Fruit fly (Drosophila melanogaster) whole organism, prepupa: ENCODE measurements around the gene CG9166.
A peak's percentile ranks its signal among the peaks of the same experiment; 100 is the strongest.

ENCODE experiments used
- CG11294 ChIP-seq: fragments of 200-800 bp; sonication (Bioruptor generic); IDR thresholded peaks from 2 replicates; pipeline ENCODE4 v1.3.6; 2022; ENCODE audit warnings: missing biosample characterization, missing genetic modification characterization
- CG15336 ChIP-seq: fragments of 200-800 bp; sonication (Bioruptor generic); IDR thresholded peaks from 2 replicates; pipeline ENCODE4 v1.3.6; 2022; ENCODE audit warnings: missing biosample characterization, missing genetic modification characterization
- CG1621 ChIP-seq: fragments of 200-800 bp; sonication (Bioruptor generic); optimal IDR thresholded peaks from 3 replicates; lab custom pipeline; 2018; ENCODE audit warnings: missing biosample characterization, mild to moderate bottlenecking, missing genetic modification characterization
- CG16779 ChIP-seq: fragments of 200-800 bp; sonication (Bioruptor generic); optimal IDR thresholded peaks from 3 replicates; lab custom pipeline; 2017; ENCODE audit warnings: missing biosample characterization, mild to moderate bottlenecking, missing genetic modification characterization
- CG3032 ChIP-seq: fragments of 200-800 bp; optimal IDR thresholded peaks from 2 replicates; lab custom pipeline; 2019; ENCODE audit warnings: missing biosample characterization, mild to moderate bottlenecking, missing genetic modification characterization, moderate library complexity
- CG32006 ChIP-seq: fragments of 200-800 bp; sonication (Bioruptor generic); optimal IDR thresholded peaks from 3 replicates; lab custom pipeline; 2017; ENCODE audit warnings: missing biosample characterization, mild to moderate bottlenecking, missing genetic modification characterization
- CG34406 ChIP-seq: fragments of 200-800 bp; sonication (Bioruptor generic); optimal IDR thresholded peaks from 3 replicates; lab custom pipeline; 2016; ENCODE audit warnings: missing biosample characterization, missing genetic modification characterization
- CG3919 ChIP-seq: fragments of 200-800 bp; sonication (Bioruptor generic); optimal IDR thresholded peaks from 3 replicates; lab custom pipeline; 2016; ENCODE audit warnings: missing biosample characterization, missing genetic modification characterization
- CG4318 ChIP-seq: fragments of 200-800 bp; sonication (Bioruptor generic); optimal IDR thresholded peaks from 3 replicates; lab custom pipeline; 2017; ENCODE audit warnings: missing biosample characterization, mild to moderate bottlenecking, missing genetic modification characterization
- CG6163 ChIP-seq: fragments of 200-800 bp; sonication (Bioruptor generic); IDR thresholded peaks from 3 replicates; pipeline ENCODE4 v1.3.6; 2022; ENCODE audit warnings: missing biosample characterization, missing genetic modification characterization
- CG6276 ChIP-seq: fragments of 200-800 bp; sonication (Bioruptor generic); optimal IDR thresholded peaks from 2 replicates; lab custom pipeline; 2017; ENCODE audit warnings: missing biosample characterization, mild to moderate bottlenecking, missing genetic modification characterization
- CG6792 ChIP-seq: fragments of 200-800 bp; sonication (Bioruptor generic); optimal IDR thresholded peaks from 3 replicates; lab custom pipeline; 2016; ENCODE audit warnings: missing biosample characterization, missing genetic modification characterization
- CG6808 ChIP-seq: fragments of 200-800 bp; sonication (Bioruptor generic); optimal IDR thresholded peaks from 3 replicates; lab custom pipeline; 2017; ENCODE audit warnings: missing biosample characterization, missing genetic modification characterization, mild to moderate bottlenecking, moderate library complexity, missing genetic modification reagents
- CG6854 ChIP-seq: fragments of 200-800 bp; sonication (Bioruptor generic); optimal IDR thresholded peaks from 2 replicates; lab custom pipeline; 2017; ENCODE audit warnings: missing biosample characterization, mild to moderate bottlenecking, missing genetic modification characterization
- CG7368 ChIP-seq: fragments of 200-800 bp; sonication (Bioruptor generic); optimal IDR thresholded peaks from 3 replicates; lab custom pipeline; 2016; ENCODE audit warnings: missing biosample characterization, missing genetic modification characterization
- CG8319 ChIP-seq: fragments of 200-800 bp; sonication (Bioruptor generic); optimal IDR thresholded peaks from 3 replicates; lab custom pipeline; 2016; ENCODE audit warnings: missing biosample characterization, missing genetic modification characterization
- CG8632 ChIP-seq: fragments of 200-800 bp; sonication (Bioruptor generic); optimal IDR thresholded peaks from 3 replicates; lab custom pipeline; 2016; ENCODE audit warnings: missing biosample characterization, missing genetic modification characterization
- CG9139 ChIP-seq: fragments of 200-800 bp; sonication (Bioruptor generic); optimal IDR thresholded peaks from 3 replicates; lab custom pipeline; 2017; ENCODE audit warnings: missing biosample characterization, mild to moderate bottlenecking, missing genetic modification characterization
- Eip75B ChIP-seq: fragments of 200-800 bp; sonication (Bioruptor generic); optimal IDR thresholded peaks from 3 replicates; lab custom pipeline; 2016; ENCODE audit warnings: missing biosample characterization, missing genetic modification characterization
- Eip78C ChIP-seq: fragments of 200-800 bp; sonication (Bioruptor generic); peaks from one replicate; lab custom pipeline; 2016; ENCODE audit warnings: missing biosample characterization, missing genetic modification characterization
- Ets96B ChIP-seq: fragments of 200-800 bp; optimal IDR thresholded peaks from 2 replicates; lab custom pipeline; 2019; ENCODE audit warnings: missing biosample characterization, mild to moderate bottlenecking, missing genetic modification characterization, moderate library complexity
- Gug ChIP-seq: fragments of 200-800 bp; sonication (Bioruptor generic); IDR thresholded peaks from 2 replicates; pipeline ENCODE4 v1.3.6; 2022; ENCODE audit warnings: missing biosample characterization, missing genetic modification characterization
- Hr38 ChIP-seq: sonication (Bioruptor generic); optimal IDR thresholded peaks from 2 replicates; lab custom pipeline; 2016; ENCODE audit warnings: missing biosample characterization, missing genetic modification characterization
- Hr39 ChIP-seq: fragments of 200-800 bp; sonication (Bioruptor generic); optimal IDR thresholded peaks from 2 replicates; lab custom pipeline; 2016; ENCODE audit warnings: missing biosample characterization, missing genetic modification characterization
- Hr4 ChIP-seq: fragments of 200-800 bp; sonication (Bioruptor generic); optimal IDR thresholded peaks from 3 replicates; lab custom pipeline; 2016; ENCODE audit warnings: missing biosample characterization, missing genetic modification characterization
- Met ChIP-seq: fragments of 200-800 bp; sonication (Bioruptor generic); optimal IDR thresholded peaks from 3 replicates; lab custom pipeline; 2016; ENCODE audit warnings: missing biosample characterization, missing genetic modification characterization
- OdsH ChIP-seq: fragments of 200-800 bp; sonication (Bioruptor generic); optimal IDR thresholded peaks from 3 replicates; lab custom pipeline; 2016; ENCODE audit warnings: missing biosample characterization, missing genetic modification characterization
- Smox ChIP-seq: fragments of 200-800 bp; sonication (Bioruptor generic); optimal IDR thresholded peaks from 3 replicates; lab custom pipeline; 2016; ENCODE audit warnings: missing biosample characterization, missing genetic modification characterization
- Sox102F ChIP-seq: fragments of 200-800 bp; sonication (Bioruptor generic); optimal IDR thresholded peaks from 2 replicates; lab custom pipeline; 2016; ENCODE audit warnings: missing biosample characterization, mild to moderate bottlenecking, missing genetic modification characterization
- Sox15 ChIP-seq: fragments of 200-800 bp; sonication (Bioruptor generic); optimal IDR thresholded peaks from 3 replicates; lab custom pipeline; 2016; ENCODE audit warnings: missing biosample characterization, missing genetic modification characterization
- achi ChIP-seq: fragments of 200-800 bp; sonication (Bioruptor generic); optimal IDR thresholded peaks from 3 replicates; lab custom pipeline; 2016; ENCODE audit warnings: missing biosample characterization, missing genetic modification characterization
- acj6 ChIP-seq: fragments of 200-800 bp; sonication (Bioruptor generic); optimal IDR thresholded peaks from 3 replicates; lab custom pipeline; 2016; ENCODE audit warnings: missing biosample characterization, missing genetic modification characterization
- dac ChIP-seq: fragments of 200-800 bp; sonication (Bioruptor generic); optimal IDR thresholded peaks from 2 replicates; lab custom pipeline; 2017; ENCODE audit warnings: missing biosample characterization, mild to moderate bottlenecking, missing genetic modification characterization
- dsx ChIP-seq: fragments of 200-800 bp; optimal IDR thresholded peaks from 3 replicates; lab custom pipeline; 2019; ENCODE audit warnings: missing biosample characterization, mild to moderate bottlenecking, missing genetic modification characterization, moderate library complexity; ENCODE audit not compliant: poor library complexity, severe bottlenecking
- eg ChIP-seq: fragments of 200-800 bp; sonication (Bioruptor generic); IDR thresholded peaks from 3 replicates; pipeline ENCODE4 v1.3.6; 2022; ENCODE audit warnings: missing biosample characterization, missing genetic modification characterization
- esn ChIP-seq: fragments of 200-800 bp; sonication (Bioruptor generic); optimal IDR thresholded peaks from 2 replicates; lab custom pipeline; 2016; ENCODE audit warnings: missing biosample characterization, mild to moderate bottlenecking, missing genetic modification characterization, moderate library complexity
- fd59A ChIP-seq: fragments of 200-800 bp; sonication (Bioruptor generic); optimal IDR thresholded peaks from 2 replicates; lab custom pipeline; 2017; ENCODE audit warnings: missing biosample characterization, mild to moderate bottlenecking, missing genetic modification characterization, missing genetic modification reagents
- fkh ChIP-seq: fragments of 200-800 bp; sonication (Bioruptor generic); optimal IDR thresholded peaks from 3 replicates; lab custom pipeline; 2017; ENCODE audit warnings: missing biosample characterization, mild to moderate bottlenecking, missing genetic modification characterization, moderate library complexity
- net ChIP-seq: fragments of 200-800 bp; sonication (Bioruptor generic); optimal IDR thresholded peaks from 3 replicates; lab custom pipeline; 2016; ENCODE audit warnings: missing biosample characterization, missing genetic modification characterization
- pdm3 ChIP-seq: fragments of 200-800 bp; sonication (Bioruptor generic); optimal IDR thresholded peaks from 3 replicates; lab custom pipeline; 2016; ENCODE audit warnings: missing biosample characterization, missing genetic modification characterization
- salr ChIP-seq, 2 experiments: fragments of 200-800 bp; sonication (Bioruptor generic); optimal IDR thresholded peaks; 3 replicates each; lab custom pipeline; 2016 to 2018; ENCODE audit warnings: missing biosample characterization in 2 of 2, missing genetic modification characterization in 2 of 2, mild to moderate bottlenecking in 1 of 2
- spab ChIP-seq: fragments of 200-800 bp; sonication (Bioruptor generic); optimal IDR thresholded peaks from 2 replicates; lab custom pipeline; 2017; ENCODE audit warnings: missing biosample characterization, mild to moderate bottlenecking, missing genetic modification characterization, missing genetic modification reagents
- ss ChIP-seq, 2 experiments: fragments of 200-800 bp; sonication (Bioruptor generic); optimal IDR thresholded peaks; 2 replicates in 1 of 2; 3 replicates in 1 of 2; lab custom pipeline; 2017 to 2018; ENCODE audit warnings: mild to moderate bottlenecking in 2 of 2, missing biosample characterization in 2 of 2, missing genetic modification characterization in 2 of 2, moderate library complexity in 1 of 2
- topi ChIP-seq: fragments of 200-800 bp; sonication (Bioruptor generic); optimal IDR thresholded peaks from 3 replicates; lab custom pipeline; 2016; ENCODE audit warnings: missing biosample characterization, missing genetic modification characterization
- vri ChIP-seq: fragments of 200-800 bp; sonication (Bioruptor generic); optimal IDR thresholded peaks from 3 replicates; lab custom pipeline; 2016; ENCODE audit warnings: missing biosample characterization, mild to moderate bottlenecking, missing genetic modification characterization

CG9166 gene

dm6 chr3L:1320230-1320930 is 30.5 kb upstream of the CG9166 start (continued):
- peak; percentile 23 for TF ChIP-seq CG15336 (GFP tag; lab: Robert Waterston, UW)
- peak; percentile 16 for TF ChIP-seq CG6276 (GFP tag; lab: Kevin White, UChicago)
- peak; percentile 57 for TF ChIP-seq vri (GFP tag; lab: Kevin White, UChicago)
- peak; percentile 19 for TF ChIP-seq CG1621 (tag; lab: Kevin White, UChicago)
- peak; percentile 26; the same call in 1 of the 3 replicates for TF ChIP-seq eg (GFP tag; lab: Robert Waterston, UW)
- TF ChIP-seq Gug (GFP tag; lab: Robert Waterston, UW): peak; percentile 28; the same call in 1 of the 2 replicates
- TF ChIP-seq CG9139 (GFP tag; lab: Kevin White, UChicago): no peak
- peak; percentile 13 for TF ChIP-seq dsx (GFP tag; lab: Kevin White, UChicago)
- no peak for TF ChIP-seq CG8319 (GFP tag; lab: Kevin White, UChicago)
- TF ChIP-seq CG16779: peak; percentile 10
- TF ChIP-seq CG7368: no peak
- TF ChIP-seq Eip75B (GFP tag; lab: Kevin White, UChicago): peak; percentile 65
- TF ChIP-seq CG34406 (GFP tag; lab: Kevin White, UChicago): peak; percentile 35
- peak; percentile 50 for TF ChIP-seq CG8632 (GFP tag; lab: Kevin White, UChicago)
- peak; percentile 48 for TF ChIP-seq fd59A (GFP tag; lab: Kevin White, UChicago)
- TF ChIP-seq fkh: no peak
- TF ChIP-seq spab: no peak
- peak; percentile 60 for TF ChIP-seq Ets96B

dm6 chr3L:1320931-1321556 is 29.9 kb upstream of the CG9166 start:
- TF ChIP-seq Sox102F (GFP tag; lab: Kevin White, UChicago): peak; percentile 63
- TF ChIP-seq topi (GFP tag; lab: Kevin White, UChicago): peak; percentile 8
- TF ChIP-seq CG6276 (GFP tag; lab: Kevin White, UChicago): no peak
- TF ChIP-seq fkh: no peak
- TF ChIP-seq CG3919 (GFP tag; lab: Kevin White, UChicago): no peak
- no peak for TF ChIP-seq CG32006 (GFP tag; lab: Kevin White, UChicago)
- TF ChIP-seq ss (GFP tag; optimal IDR thresholded peaks at IDR 0.05; lab: Kevin White, UChicago): peak in 1 of 2 experiments; percentile 39
- TF ChIP-seq CG6792 (GFP tag; lab: Kevin White, UChicago): peak; percentile 35
- TF ChIP-seq CG6163 (GFP tag; lab: Robert Waterston, UW): peak; percentile 71; the same call in 2 of the 3 replicates
- no peak for TF ChIP-seq Hr4 (GFP tag; lab: Kevin White, UChicago)
- peak; percentile 43 for TF ChIP-seq CG9139 (GFP tag; lab: Kevin White, UChicago)
- no peak for TF ChIP-seq achi
- TF ChIP-seq CG3032: no peak
- peak; percentile 77 for TF ChIP-seq CG6854
- TF ChIP-seq Hr38: no peak
- TF ChIP-seq fd59A (GFP tag; lab: Kevin White, UChicago): no peak
- TF ChIP-seq CG7368: no peak
- no peak for TF ChIP-seq salr (GFP tag; optimal IDR thresholded peaks at IDR 0.05; lab: Kevin White, UChicago)
- TF ChIP-seq CG11294 (GFP tag; lab: Robert Waterston, UW): no peak
- TF ChIP-seq eg (GFP tag; lab: Robert Waterston, UW): peak; percentile 51; the same call in 2 of the 3 replicates
- TF ChIP-seq CG1621 (tag; lab: Kevin White, UChicago): no peak
- no peak for TF ChIP-seq CG8319 (GFP tag; lab: Kevin White, UChicago)
- peak; percentile 85 for TF ChIP-seq vri (GFP tag; lab: Kevin White, UChicago)
- no peak for TF ChIP-seq OdsH (GFP tag; lab: Kevin White, UChicago)
- TF ChIP-seq esn (GFP tag; lab: Kevin White, UChicago): peak; percentile 28
- TF ChIP-seq acj6: no peak
- no peak for TF ChIP-seq net
- TF ChIP-seq CG16779: peak; percentile 18
- peak; percentile 17 for TF ChIP-seq CG8632 (GFP tag; lab: Kevin White, UChicago)
- TF ChIP-seq spab: no peak
- no peak for TF ChIP-seq Hr39 (GFP tag; lab: Kevin White, UChicago)
- TF ChIP-seq CG34406 (GFP tag; lab: Kevin White, UChicago): peak; percentile 2
- TF ChIP-seq Gug (GFP tag; lab: Robert Waterston, UW): no peak
- peak; percentile 16 for TF ChIP-seq Eip78C (GFP tag; lab: Kevin White, UChicago)
- TF ChIP-seq pdm3: no peak
- TF ChIP-seq Ets96B: no peak
- TF ChIP-seq CG4318 (GFP tag; lab: Kevin White, UChicago): no peak
- TF ChIP-seq CG6808 (GFP tag; lab: Kevin White, UChicago): no peak
- peak; percentile 21 for TF ChIP-seq Met (GFP tag; lab: Kevin White, UChicago)
- TF ChIP-seq Sox15 (GFP tag; lab: Kevin White, UChicago): no peak
- TF ChIP-seq dac: no peak
- TF ChIP-seq Smox: peak; percentile 32
